Fruit fly (Drosophila melanogaster) whole organism, embryonic: ENCODE data around the gene CG6693.

Experiments
- Ada2b ChIP-seq: fragments of 200-800 bp; sonication (Bioruptor generic); IDR thresholded peaks from 2 replicates; pipeline ENCODE4 v1.3.6; 2022; ENCODE audit warnings: missing biosample characterization, missing genetic modification characterization
- CG13296 ChIP-seq: fragments of 200-800 bp; sonication (Bioruptor generic); optimal IDR thresholded peaks from 3 replicates; lab custom pipeline; 2018; ENCODE audit warnings: missing biosample characterization, mild to moderate bottlenecking, missing genetic modification characterization
- CG13424 ChIP-seq: fragments of 200-800 bp; sonication (Bioruptor generic); optimal IDR thresholded peaks from 2 replicates; lab custom pipeline; 2019; ENCODE audit warnings: missing biosample characterization, mild to moderate bottlenecking, missing genetic modification characterization, moderate library complexity
- CG15514 ChIP-seq: fragments of 200-800 bp; sonication (Bioruptor generic); optimal IDR thresholded peaks from 3 replicates; lab custom pipeline; 2017; ENCODE audit warnings: missing biosample characterization, missing genetic modification characterization, mild to moderate bottlenecking, moderate library complexity, missing genetic modification reagents
- CG17568 ChIP-seq: fragments of 200-800 bp; sonication (Bioruptor generic); optimal IDR thresholded peaks from 2 replicates; lab custom pipeline; 2018; ENCODE audit warnings: missing biosample characterization, mild to moderate bottlenecking, missing genetic modification characterization, moderate library complexity
- CG17829 ChIP-seq: fragments of 200-800 bp; optimal IDR thresholded peaks from 2 replicates; lab custom pipeline; 2019; ENCODE audit warnings: missing biosample characterization, mild to moderate bottlenecking, missing genetic modification characterization, moderate library complexity
- CG17912 ChIP-seq: fragments of 200-800 bp; sonication (Bioruptor generic); optimal IDR thresholded peaks from 2 replicates; lab custom pipeline; 2018; ENCODE audit warnings: missing biosample characterization, mild to moderate bottlenecking, missing genetic modification characterization
- CG18262 ChIP-seq: fragments of 200-800 bp; optimal IDR thresholded peaks from 3 replicates; lab custom pipeline; 2019; ENCODE audit warnings: missing biosample characterization, mild to moderate bottlenecking, missing genetic modification characterization, moderate library complexity
- CG18476 ChIP-seq: fragments of 200-800 bp; sonication (Bioruptor generic); optimal IDR thresholded peaks from 2 replicates; lab custom pipeline; 2016; ENCODE audit warnings: missing biosample characterization, mild to moderate bottlenecking, missing genetic modification characterization
- CG31224 ChIP-seq: fragments of 200-800 bp; sonication (Bioruptor generic); IDR thresholded peaks from 2 replicates; pipeline ENCODE4 v1.3.6; 2022; ENCODE audit warnings: missing biosample characterization, missing genetic modification characterization
- CG3163 ChIP-seq: fragments of 200-800 bp; sonication (Bioruptor generic); optimal IDR thresholded peaks from 3 replicates; lab custom pipeline; 2016; ENCODE audit warnings: missing biosample characterization, missing genetic modification characterization
- CG32772 ChIP-seq: fragments of 200-800 bp; sonication (Bioruptor generic); IDR thresholded peaks from 2 replicates; pipeline ENCODE4 v1.3.6; 2022; ENCODE audit warnings: missing biosample characterization, missing genetic modification characterization
- CG6689 ChIP-seq: fragments of 200-800 bp; sonication (Bioruptor generic); IDR thresholded peaks from 2 replicates; pipeline ENCODE4 v1.3.6; 2022; ENCODE audit warnings: missing biosample characterization, missing genetic modification characterization
- CG6854 ChIP-seq: fragments of 200-800 bp; sonication (Bioruptor generic); optimal IDR thresholded peaks from 3 replicates; lab custom pipeline; 2017; ENCODE audit warnings: missing biosample characterization, mild to moderate bottlenecking, missing genetic modification characterization
- CG8290 ChIP-seq, 3 experiments: fragments of 200-800 bp; sonication (Bioruptor generic); optimal IDR thresholded peaks; 2 replicates each; lab custom pipeline; 2016 to 2019; ENCODE audit warnings: missing biosample characterization in 3 of 3, missing genetic modification characterization in 3 of 3, mild to moderate bottlenecking in 2 of 3, moderate library complexity in 1 of 3
- CG8478 ChIP-seq: fragments of >200 bp; optimal IDR thresholded peaks from 2 replicates; lab custom pipeline; 2018
- CG8924 ChIP-seq: fragments of 200-800 bp; optimal IDR thresholded peaks from 3 replicates; lab custom pipeline; 2019; ENCODE audit warnings: missing biosample characterization, mild to moderate bottlenecking, missing genetic modification characterization, moderate library complexity
- Ets97D ChIP-seq: fragments of 200-800 bp; sonication (Bioruptor generic); optimal IDR thresholded peaks from 3 replicates; lab custom pipeline; 2016; ENCODE audit warnings: missing biosample characterization, missing genetic modification characterization
- Hand ChIP-seq: fragments of 200-800 bp; sonication (Bioruptor generic); optimal IDR thresholded peaks from 2 replicates; lab custom pipeline; 2017; ENCODE audit warnings: mild to moderate bottlenecking, missing biosample characterization, missing genetic modification reagents, missing genetic modification characterization
- Hmr ChIP-seq: fragments of 200-800 bp; sonication (Bioruptor generic); optimal IDR thresholded peaks from 3 replicates; lab custom pipeline; 2017; ENCODE audit warnings: mild to moderate bottlenecking, missing biosample characterization, missing genetic modification reagents, missing genetic modification characterization
- MBD-R2 ChIP-seq: fragments of 200-800 bp; sonication (Bioruptor generic); IDR thresholded peaks from 2 replicates; pipeline ENCODE4 v1.3.6; 2022; ENCODE audit warnings: missing biosample characterization, missing genetic modification characterization
- NK7.1 ChIP-seq: fragments of 200-800 bp; sonication (Bioruptor generic); optimal IDR thresholded peaks from 3 replicates; lab custom pipeline; 2016; ENCODE audit warnings: missing biosample characterization, missing genetic modification characterization
- Neu2 ChIP-seq: fragments of 200-800 bp; sonication (Bioruptor generic); optimal IDR thresholded peaks from 3 replicates; lab custom pipeline; 2016; ENCODE audit warnings: missing biosample characterization, missing genetic modification characterization, borderline replicate concordance
- Oaz ChIP-seq: fragments of 200-800 bp; sonication (Bioruptor generic); IDR thresholded peaks from 2 replicates; pipeline ENCODE4 v1.3.6; 2022; ENCODE audit warnings: missing biosample characterization, missing genetic modification characterization
- PHDP ChIP-seq: fragments of 200-800 bp; sonication (Bioruptor generic); optimal IDR thresholded peaks from 3 replicates; lab custom pipeline; 2018; ENCODE audit warnings: missing biosample characterization, mild to moderate bottlenecking, missing genetic modification characterization, moderate library complexity
- Vsx1 ChIP-seq: fragments of 200-800 bp; sonication (Bioruptor generic); optimal IDR thresholded peaks from 2 replicates; lab custom pipeline; 2017; ENCODE audit warnings: missing biosample characterization, mild to moderate bottlenecking, missing genetic modification characterization, missing genetic modification reagents
- ash1 ChIP-seq: fragments of 200-800 bp; sonication (Bioruptor generic); optimal IDR thresholded peaks from 2 replicates; lab custom pipeline; 2018; ENCODE audit warnings: missing biosample characterization, mild to moderate bottlenecking, missing genetic modification characterization
- bab2 ChIP-seq: fragments of 200-800 bp; sonication (Bioruptor generic); optimal IDR thresholded peaks from 2 replicates; lab custom pipeline; 2016; ENCODE audit warnings: missing biosample characterization, missing genetic modification characterization
- crp ChIP-seq, 2 experiments: fragments of 200-800 bp; sonication (Bioruptor generic); optimal IDR thresholded peaks; 2 replicates in 1 of 2; 3 replicates in 1 of 2; lab custom pipeline; 2017; ENCODE audit warnings: missing biosample characterization in 2 of 2, missing genetic modification characterization in 2 of 2, mild to moderate bottlenecking in 1 of 2, moderate library complexity in 1 of 2
- dmrt11E ChIP-seq: fragments of 200-800 bp; sonication (Bioruptor generic); optimal IDR thresholded peaks from 3 replicates; lab custom pipeline; 2018; ENCODE audit warnings: missing biosample characterization, mild to moderate bottlenecking, missing genetic modification characterization, moderate library complexity
- ewg ChIP-seq: fragments of 200-800 bp; sonication (Bioruptor generic); optimal IDR thresholded peaks from 3 replicates; lab custom pipeline; 2017; ENCODE audit warnings: mild to moderate bottlenecking, missing biosample characterization, missing genetic modification reagents, missing genetic modification characterization
- fd64A ChIP-seq: fragments of 200-800 bp; sonication (Bioruptor generic); optimal IDR thresholded peaks from 3 replicates; lab custom pipeline; 2018; ENCODE audit warnings: missing biosample characterization, mild to moderate bottlenecking, missing genetic modification characterization
- ftz-f1 ChIP-seq: fragments of 200-800 bp; sonication (Bioruptor generic); optimal IDR thresholded peaks from 2 replicates; lab custom pipeline; 2016; ENCODE audit warnings: missing biosample characterization, missing genetic modification characterization
- gce ChIP-seq: fragments of 200-800 bp; sonication (Bioruptor generic); IDR thresholded peaks from 3 replicates; pipeline ENCODE4 v1.3.6; 2022; ENCODE audit warnings: missing biosample characterization, missing genetic modification characterization
- gcm ChIP-seq: fragments of 200-800 bp; sonication (Bioruptor generic); optimal IDR thresholded peaks from 2 replicates; lab custom pipeline; 2019; ENCODE audit warnings: missing biosample characterization, mild to moderate bottlenecking, missing genetic modification characterization, moderate library complexity
- grn ChIP-seq: fragments of 200-800 bp; sonication (Bioruptor generic); optimal IDR thresholded peaks from 3 replicates; lab custom pipeline; 2017; ENCODE audit warnings: missing biosample characterization, missing genetic modification characterization
- lbe ChIP-seq: fragments of 200-800 bp; sonication (Bioruptor generic); optimal IDR thresholded peaks from 2 replicates; lab custom pipeline; 2016; ENCODE audit warnings: missing biosample characterization, mild to moderate bottlenecking, missing genetic modification characterization
- nerfin-2 ChIP-seq: fragments of 200-800 bp; sonication (Bioruptor generic); IDR thresholded peaks from 2 replicates; pipeline ENCODE4 v1.3.6; 2022; ENCODE audit warnings: missing biosample characterization, missing genetic modification characterization; ENCODE audit not compliant: partially characterized antibody
- phol ChIP-seq: fragments of 200-800 bp; sonication (Bioruptor generic); optimal IDR thresholded peaks from 3 replicates; lab custom pipeline; 2018; ENCODE audit warnings: missing biosample characterization, mild to moderate bottlenecking, missing genetic modification characterization, moderate library complexity
- pita ChIP-seq: fragments of 200-800 bp; sonication (Bioruptor generic); optimal IDR thresholded peaks from 2 replicates; lab custom pipeline; 2017; ENCODE audit warnings: missing biosample characterization, mild to moderate bottlenecking, missing genetic modification characterization
- sc ChIP-seq, 3 experiments: fragments of >200 bp in 2 of 3; fragments of 200-800 bp in 1 of 3; sonication (Bioruptor generic) in 1 of 3; optimal IDR thresholded peaks; 2 replicates in 2 of 3; 3 replicates in 1 of 3; lab custom pipeline; 2017; ENCODE audit warnings: mild to moderate bottlenecking in 1 of 3, missing biosample characterization in 1 of 3, missing genetic modification characterization in 1 of 3, missing genetic modification reagents in 1 of 3
- slou ChIP-seq: fragments of 200-800 bp; sonication (Bioruptor generic); optimal IDR thresholded peaks from 3 replicates; lab custom pipeline; 2016; ENCODE audit warnings: missing biosample characterization, missing genetic modification characterization
- tio ChIP-seq: fragments of 200-800 bp; sonication (Bioruptor generic); optimal IDR thresholded peaks from 2 replicates; lab custom pipeline; 2017; ENCODE audit warnings: missing biosample characterization, missing genetic modification characterization, inconsistent platforms
- vnd ChIP-seq: fragments of 200-800 bp; sonication (Bioruptor generic); IDR thresholded peaks from 3 replicates; pipeline ENCODE4 v1.3.6; 2022; ENCODE audit warnings: missing biosample characterization, missing genetic modification characterization; ENCODE audit not compliant: partially characterized antibody
- zfh2 ChIP-seq: fragments of 200-800 bp; sonication (Bioruptor generic); optimal IDR thresholded peaks from 2 replicates; lab custom pipeline; 2016; ENCODE audit warnings: missing biosample characterization, missing genetic modification characterization

The CG6693 gene

dm6 chr3R:11211291-11212061, 10.0 kb downstream of the CG6693 start (continued):
- TF ChIP-seq sc (optimal IDR thresholded peaks at IDR 0.05; lab: Kevin White, UChicago): no peak
- TF ChIP-seq sc (GFP tag; optimal IDR thresholded peaks at IDR 0.05; lab: Kevin White, UChicago): peak; percentile 12
- peak; percentile 42 for TF ChIP-seq Vsx1 (GFP tag; lab: Kevin White, UChicago)
- no peak for TF ChIP-seq vnd (GFP tag; lab: Robert Waterston, UW)
- TF ChIP-seq CG17912: no peak
- peak; percentile 51 for TF ChIP-seq dmrt11E
- no peak for TF ChIP-seq Neu2 (GFP tag; lab: Kevin White, UChicago)
- TF ChIP-seq CG8924 (tag; lab: Kevin White, UChicago): peak; percentile 46
- TF ChIP-seq CG31224 (GFP tag; lab: Robert Waterston, UW): peak; percentile 67
- TF ChIP-seq ftz-f1: peak; percentile 60
- no peak for TF ChIP-seq CG8478 (lab: Kevin White, UChicago)
- TF ChIP-seq CG6854: peak; percentile 9
- no peak for TF ChIP-seq ash1 (GFP tag; lab: Kevin White, UChicago)
- no peak for TF ChIP-seq gce (GFP tag; lab: Robert Waterston, UW)
- no peak for TF ChIP-seq pita (GFP tag; lab: Kevin White, UChicago)
- peak; percentile 65 for TF ChIP-seq CG13296
- TF ChIP-seq CG15514 (GFP tag; lab: Kevin White, UChicago): peak; percentile 63
- peak; percentile 61 for TF ChIP-seq PHDP (tag; lab: Kevin White, UChicago)
- TF ChIP-seq Hand: no peak
- peak; percentile 35 for TF ChIP-seq NK7.1 (GFP tag; lab: Kevin White, UChicago)
- peak; percentile 95 for TF ChIP-seq ewg (GFP tag; lab: Kevin White, UChicago)
- TF ChIP-seq MBD-R2 (GFP tag; lab: Robert Waterston, UW): no peak; the same call in 1 of the 2 replicates
- TF ChIP-seq CG13424: peak; percentile 63
- peak; percentile 61 for TF ChIP-seq CG18262 (tag; lab: Kevin White, UChicago)
- peak; percentile 30 for TF ChIP-seq Ets97D (GFP tag; lab: Kevin White, UChicago)
- TF ChIP-seq lbe (GFP tag; lab: Kevin White, UChicago): peak; percentile 45
- peak; percentile 27 for TF ChIP-seq gcm (GFP tag; lab: Kevin White, UChicago)
- TF ChIP-seq tio (GFP tag; lab: Kevin White, UChicago): no peak
- TF ChIP-seq Oaz: peak; percentile 45
- peak; percentile 68 for TF ChIP-seq bab2 (GFP tag; lab: Kevin White, UChicago)
- TF ChIP-seq grn (GFP tag; lab: Kevin White, UChicago): no peak
- TF ChIP-seq CG8290 (GFP tag; optimal IDR thresholded peaks at IDR 0.05; lab: Kevin White, UChicago): peak; percentile 62
- peak in 1 of 2 experiments; percentile 81 for TF ChIP-seq CG8290 (tag; optimal IDR thresholded peaks at IDR 0.05; lab: Kevin White, UChicago)
- TF ChIP-seq phol (tag; lab: Kevin White, UChicago): peak; percentile 64
- TF ChIP-seq CG3163 (GFP tag; lab: Kevin White, UChicago): peak; percentile 34
- no peak for TF ChIP-seq crp (GFP tag; optimal IDR thresholded peaks at IDR 0.05; lab: Kevin White, UChicago)
- TF ChIP-seq CG6689 (GFP tag; lab: Robert Waterston, UW): peak; percentile 82
- TF ChIP-seq CG18476 (GFP tag; lab: Kevin White, UChicago): peak; percentile 71
- peak; percentile 73 for TF ChIP-seq Ada2b (GFP tag; lab: Robert Waterston, UW)
- peak; percentile 70 for TF ChIP-seq CG17829 (tag; lab: Kevin White, UChicago)
- no peak for TF ChIP-seq fd64A (GFP tag; lab: Kevin White, UChicago)
- TF ChIP-seq nerfin-2 (GFP tag; lab: Robert Waterston, UW): no peak
- peak; percentile 61 for TF ChIP-seq CG32772 (GFP tag; lab: Robert Waterston, UW)
- peak; percentile 76 for TF ChIP-seq Hmr (GFP tag; lab: Kevin White, UChicago)
- peak; percentile 57 for TF ChIP-seq slou (GFP tag; lab: Kevin White, UChicago)
- TF ChIP-seq CG17568: peak; percentile 33
- TF ChIP-seq zfh2 (GFP tag; lab: Kevin White, UChicago): peak; percentile 81
